Worm (Caenorhabditis elegans): ENCODE results near the gene R151.10.

Gene R151.10

ce11 chrIII:7263028-7263427 lies 32.3 kb upstream of the R151.10 start:
- TF ChIP-seq flh-1 (GFP tag; optimal IDR thresholded peaks at IDR 0.05) (no peak), ztf-11 (tag; optimal IDR thresholded peaks at IDR 0.05) (no peak), lin-13 (tag; optimal IDR thresholded peaks at IDR 0.05) (no peak), mep-1 (tag; optimal IDR thresholded peaks at IDR 0.05) (no peak), lsy-2 (tag; optimal IDR thresholded peaks at IDR 0.05) (no peak), snpc-4 (tag; optimal IDR thresholded peaks at IDR 0.05) (no peak), unc-62 (GFP tag; optimal IDR thresholded peaks at IDR 0.05) (no peak)

- TF ChIP-seq ces-1 (GFP tag; optimal IDR thresholded peaks at IDR 0.05) = peak; percentile 34
- TF ChIP-seq cnd-1 (tag; optimal IDR thresholded peaks at IDR 0.05) = no peak
- TF ChIP-seq unc-39 (tag; optimal IDR thresholded peaks at IDR 0.05) = no peak
- TF ChIP-seq nhr-76 (tag; optimal IDR thresholded peaks at IDR 0.05) = no peak
- no peak for TF ChIP-seq nhr-2 (tag; optimal IDR thresholded peaks at IDR 0.05)
Measured at ce11 chrIII:7262592-7262991, 31.9 kb upstream of the R151.10 start.

ce11 chrIII:7258931-7259330 lies 28.2 kb upstream of the R151.10 start, which contains the start of gene B0361.4:
B0361.4 (plus strand) TSS chrIII:7258991.
- TF ChIP-seq M03D4.4 (tag; optimal IDR thresholded peaks at IDR 0.05) = no peak
- no peak for TF ChIP-seq tbx-8 (GFP tag; optimal IDR thresholded peaks at IDR 0.05)
- TF ChIP-seq flh-1 (GFP tag; optimal IDR thresholded peaks at IDR 0.05) = no peak
- TF ChIP-seq ces-1 (GFP tag; optimal IDR thresholded peaks at IDR 0.05) = no peak
- no peak for TF ChIP-seq elt-3 (tag; optimal IDR thresholded peaks at IDR 0.05)
- no peak for TF ChIP-seq ceh-83 (GFP tag; optimal IDR thresholded peaks at IDR 0.05)
- no peak for TF ChIP-seq snpc-4 (tag; optimal IDR thresholded peaks at IDR 0.05)
- no peak for TF ChIP-seq ham-2 (GFP tag; optimal IDR thresholded peaks at IDR 0.05)
- TF ChIP-seq lin-13 (tag; optimal IDR thresholded peaks at IDR 0.05) = no peak
- TF ChIP-seq mab-5 (tag; optimal IDR thresholded peaks at IDR 0.05) = no peak
- TF ChIP-seq lin-32 (GFP tag; optimal IDR thresholded peaks at IDR 0.05) = no peak
- TF ChIP-seq lsy-2 (tag; optimal IDR thresholded peaks at IDR 0.05) = no peak
- TF ChIP-seq mep-1 (tag; optimal IDR thresholded peaks at IDR 0.05) = no peak
- no peak for TF ChIP-seq hlh-1 (tag; optimal IDR thresholded peaks at IDR 0.05)

- no peak for TF ChIP-seq unc-120 (tag; optimal IDR thresholded peaks at IDR 0.05; ENCODE audit: poor library complexity, severe bottlenecking)
- no peak for TF ChIP-seq ceh-83 (GFP tag; optimal IDR thresholded peaks at IDR 0.05)
- no peak for TF ChIP-seq bed-3 (GFP tag; optimal IDR thresholded peaks at IDR 0.05)
- no peak for TF ChIP-seq mls-2 (tag; optimal IDR thresholded peaks at IDR 0.05)
- peak; percentile 81 for TF ChIP-seq ces-1 (GFP tag; optimal IDR thresholded peaks at IDR 0.05)
- no peak for TF ChIP-seq nhr-2 (tag; optimal IDR thresholded peaks at IDR 0.05)
Measured at ce11 chrIII:7253669-7254068, 22.9 kb upstream of the R151.10 start.

- TF ChIP-seq hlh-1 (tag; optimal IDR thresholded peaks at IDR 0.05) = no peak
- no peak for TF ChIP-seq nhr-76 (tag; optimal IDR thresholded peaks at IDR 0.05)
- no peak for TF ChIP-seq nhr-28 (tag; optimal IDR thresholded peaks at IDR 0.05)
- TF ChIP-seq ces-1 (GFP tag; optimal IDR thresholded peaks at IDR 0.05) = no peak
- no peak for TF ChIP-seq ceh-43 (GFP tag; optimal IDR thresholded peaks at IDR 0.05)
- no peak for TF ChIP-seq elt-1 (tag; optimal IDR thresholded peaks at IDR 0.05; ENCODE audit: borderline replicate concordance, insufficient read depth)
- TF ChIP-seq flh-1 (GFP tag; optimal IDR thresholded peaks at IDR 0.05) = no peak
- TF ChIP-seq sem-2 (GFP tag; optimal IDR thresholded peaks at IDR 0.05) = no peak
- TF ChIP-seq sptf-1 (tag; optimal IDR thresholded peaks at IDR 0.05) = no peak
- no peak for TF ChIP-seq lsy-2 (tag; optimal IDR thresholded peaks at IDR 0.05)
- TF ChIP-seq nhr-237 (tag; optimal IDR thresholded peaks at IDR 0.05) = no peak
- TF ChIP-seq pha-4 (tag; optimal IDR thresholded peaks at IDR 0.05) = no peak
- no peak for TF ChIP-seq blmp-1 (tag; optimal IDR thresholded peaks at IDR 0.05)
- no peak for TF ChIP-seq ceh-39 (tag; optimal IDR thresholded peaks at IDR 0.05)
- TF ChIP-seq bed-3 (GFP tag; optimal IDR thresholded peaks at IDR 0.05) = no peak
- TF ChIP-seq tbx-8 (GFP tag; optimal IDR thresholded peaks at IDR 0.05) = no peak
- no peak for TF ChIP-seq unc-39 (tag; optimal IDR thresholded peaks at IDR 0.05)
- no peak for TF ChIP-seq lin-13 (tag; optimal IDR thresholded peaks at IDR 0.05)
Measured at ce11 chrIII:7247740-7248139, 17.0 kb upstream of the R151.10 start, which contains the start of gene zmp-6. zmp-6 (minus strand) TSS chrIII:7247840.
